Worm (Caenorhabditis elegans) whole organism, L2 larva: ENCODE data around the gene F58H1.5.

Source experiments
- R02D3.7 ChIP-seq: fragments of 150-350 bp; optimal IDR thresholded peaks from 2 replicates; lab custom pipeline; 2014; ENCODE audit warnings: missing biosample characterization, missing genetic modification characterization
- ZK546.5 ChIP-seq: sonication (generic microtip); optimal IDR thresholded peaks from 2 replicates; lab custom pipeline; 2017; ENCODE audit warnings: missing biosample characterization, missing genetic modification characterization
- aly-2 ChIP-seq: fragments of 150-350 bp; optimal IDR thresholded peaks from 2 replicates; lab custom pipeline; 2014; ENCODE audit warnings: missing biosample characterization, missing genetic modification characterization
- dmd-4 ChIP-seq: sonication (generic microtip); optimal IDR thresholded peaks from 2 replicates; lab custom pipeline; 2017; ENCODE audit warnings: missing biosample characterization, missing genetic modification characterization
- mdl-1 ChIP-seq, 2 experiments: fragments of 150-350 bp in 1 of 2; sonication (generic microtip) in 1 of 2; optimal IDR thresholded peaks; 2 replicates each; lab custom pipeline; 2017; ENCODE audit warnings: missing biosample characterization in 2 of 2, missing genetic modification characterization in 2 of 2
- nhr-11 ChIP-seq: fragments of 150-350 bp; optimal IDR thresholded peaks from 2 replicates; lab custom pipeline; 2014; ENCODE audit warnings: missing biosample characterization, missing genetic modification characterization
- nhr-12 ChIP-seq: fragments of 150-350 bp; optimal IDR thresholded peaks from 2 replicates; lab custom pipeline; 2014; ENCODE audit warnings: missing biosample characterization, missing genetic modification characterization
- nhr-77 ChIP-seq: fragments of 150-350 bp; optimal IDR thresholded peaks from 2 replicates; lab custom pipeline; 2014; ENCODE audit warnings: missing biosample characterization, missing genetic modification characterization
- peb-1 ChIP-seq: fragments of 150-350 bp; optimal IDR thresholded peaks from 2 replicates; lab custom pipeline; 2014; ENCODE audit warnings: missing biosample characterization, missing genetic modification characterization
- skn-1 ChIP-seq: sonication (generic microtip); optimal IDR thresholded peaks from 2 replicates; lab custom pipeline; 2017; ENCODE audit warnings: missing biosample characterization, missing genetic modification characterization
- snpc-4 ChIP-seq: fragments of 150-350 bp; optimal IDR thresholded peaks from 2 replicates; lab custom pipeline; 2014; ENCODE audit warnings: missing biosample characterization, missing genetic modification characterization

- TF ChIP-seq nhr-12 (tag; lab: Kevin White, UChicago) = no peak
- TF ChIP-seq dmd-4 (tag; lab: Kevin White, UChicago) = no peak
- TF ChIP-seq skn-1 (tag; lab: Kevin White, UChicago) = no peak
- no peak for TF ChIP-seq nhr-77 (tag; lab: Kevin White, UChicago)
- no peak for TF ChIP-seq nhr-11 (tag; lab: Kevin White, UChicago)
- TF ChIP-seq mdl-1 (tag; optimal IDR thresholded peaks at IDR 0.05; lab: Kevin White, UChicago) = no peak
- TF ChIP-seq aly-2 (tag; lab: Kevin White, UChicago) = no peak
- TF ChIP-seq snpc-4 (tag; lab: Kevin White, UChicago) = no peak
- no peak for TF ChIP-seq ZK546.5 (tag; lab: Kevin White, UChicago)
- TF ChIP-seq R02D3.7 (tag; lab: Kevin White, UChicago) = no peak
- no peak for TF ChIP-seq peb-1 (tag; lab: Kevin White, UChicago)
Measured at ce11 chrV:11942325-11942724, 15.9 kb upstream of the F58H1.5 start, which contains the start of gene F58H1.6.
